Worm (Caenorhabditis elegans): ENCODE measurements around the gene sem-5.

DNA sequence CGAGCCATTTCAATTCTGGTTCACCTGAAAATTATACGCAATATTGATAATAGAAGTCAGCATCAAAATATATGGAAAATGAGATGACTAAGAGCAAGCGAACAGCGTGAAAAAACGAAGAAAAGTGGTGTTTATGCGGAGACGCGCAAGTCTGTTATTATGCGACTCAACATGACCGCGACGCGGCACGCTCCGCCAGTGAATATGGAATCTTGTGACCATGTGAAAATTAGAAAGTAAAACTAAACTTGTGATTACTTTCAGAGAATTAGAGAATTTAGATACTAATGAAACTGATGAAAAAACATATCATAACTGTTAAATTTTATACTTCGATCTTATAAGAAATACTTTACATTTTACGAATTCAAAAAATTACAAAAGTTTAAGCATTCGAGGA is 20.5 kb upstream of the sem-5 start, which contains the start of gene his-71:
- TF ChIP-seq ztf-11 (tag; optimal IDR thresholded peaks at IDR 0.05) (no peak), madf-9 (GFP tag; conservative IDR thresholded peaks at IDR 0.05) (no peak), pqm-1 (tag; optimal IDR thresholded peaks at IDR 0.05) (no peak), rbr-2 (tag; optimal IDR thresholded peaks at IDR 0.05) (no peak), unc-130 (GFP tag; optimal IDR thresholded peaks at IDR 0.05) (no peak), nhr-42 (GFP tag; IDR thresholded peaks at IDR 0.05) (no peak), nhr-11 (tag; optimal IDR thresholded peaks at IDR 0.05) (no peak), pha-4 (GFP tag; IDR thresholded peaks at IDR 0.05) (no peak), pha-4 (tag; optimal IDR thresholded peaks at IDR 0.05) (no peak), ZK546.5 (tag; optimal IDR thresholded peaks at IDR 0.05) (no peak), lsy-2 (tag; optimal IDR thresholded peaks at IDR 0.05) (no peak)
